Fruit fly (Drosophila melanogaster) whole organism, prepupa: Measurements from ENCODE around the gene CG4666.
A peak's percentile ranks its signal among the peaks of the same experiment; 100 is the strongest.

Experiments
- Blimp-1 ChIP-seq: fragments of 200-800 bp; sonication (Bioruptor generic); optimal IDR thresholded peaks from 3 replicates; lab custom pipeline; 2017; ENCODE audit warnings: missing biosample characterization, missing genetic modification characterization, mild to moderate bottlenecking, moderate library complexity, missing genetic modification reagents
- CG10631 ChIP-seq: fragments of 200-800 bp; sonication (Bioruptor generic); optimal IDR thresholded peaks from 2 replicates; lab custom pipeline; 2016; ENCODE audit warnings: missing biosample characterization, missing genetic modification characterization
- CG10669 ChIP-seq: fragments of 200-800 bp; sonication (Bioruptor generic); optimal IDR thresholded peaks from 3 replicates; lab custom pipeline; 2018; ENCODE audit warnings: missing biosample characterization, mild to moderate bottlenecking, missing genetic modification characterization, moderate library complexity
- CG11294 ChIP-seq: fragments of 200-800 bp; sonication (Bioruptor generic); IDR thresholded peaks from 2 replicates; pipeline ENCODE4 v1.3.6; 2022; ENCODE audit warnings: missing biosample characterization, missing genetic modification characterization
- CG11762 ChIP-seq: fragments of 200-800 bp; sonication (Bioruptor generic); optimal IDR thresholded peaks from 3 replicates; lab custom pipeline; 2016; ENCODE audit warnings: missing biosample characterization, missing genetic modification characterization; ENCODE audit not compliant: insufficient read depth
- CG11902 ChIP-seq: fragments of 200-800 bp; sonication (Bioruptor generic); optimal IDR thresholded peaks from 3 replicates; lab custom pipeline; 2016; ENCODE audit warnings: missing biosample characterization, missing genetic modification characterization
- CG15336 ChIP-seq: fragments of 200-800 bp; sonication (Bioruptor generic); IDR thresholded peaks from 2 replicates; pipeline ENCODE4 v1.3.6; 2022; ENCODE audit warnings: missing biosample characterization, missing genetic modification characterization
- CG1621 ChIP-seq: fragments of 200-800 bp; sonication (Bioruptor generic); optimal IDR thresholded peaks from 3 replicates; lab custom pipeline; 2018; ENCODE audit warnings: missing biosample characterization, mild to moderate bottlenecking, missing genetic modification characterization
- CG3032 ChIP-seq: fragments of 200-800 bp; optimal IDR thresholded peaks from 2 replicates; lab custom pipeline; 2019; ENCODE audit warnings: missing biosample characterization, mild to moderate bottlenecking, missing genetic modification characterization, moderate library complexity
- CG32006 ChIP-seq: fragments of 200-800 bp; sonication (Bioruptor generic); optimal IDR thresholded peaks from 3 replicates; lab custom pipeline; 2017; ENCODE audit warnings: missing biosample characterization, mild to moderate bottlenecking, missing genetic modification characterization
- CG34406 ChIP-seq: fragments of 200-800 bp; sonication (Bioruptor generic); optimal IDR thresholded peaks from 3 replicates; lab custom pipeline; 2016; ENCODE audit warnings: missing biosample characterization, missing genetic modification characterization
- CG3919 ChIP-seq: fragments of 200-800 bp; sonication (Bioruptor generic); optimal IDR thresholded peaks from 3 replicates; lab custom pipeline; 2016; ENCODE audit warnings: missing biosample characterization, missing genetic modification characterization
- CG4318 ChIP-seq: fragments of 200-800 bp; sonication (Bioruptor generic); optimal IDR thresholded peaks from 3 replicates; lab custom pipeline; 2017; ENCODE audit warnings: missing biosample characterization, mild to moderate bottlenecking, missing genetic modification characterization
- CG6163 ChIP-seq: fragments of 200-800 bp; sonication (Bioruptor generic); IDR thresholded peaks from 3 replicates; pipeline ENCODE4 v1.3.6; 2022; ENCODE audit warnings: missing biosample characterization, missing genetic modification characterization
- CG6276 ChIP-seq: fragments of 200-800 bp; sonication (Bioruptor generic); optimal IDR thresholded peaks from 2 replicates; lab custom pipeline; 2017; ENCODE audit warnings: missing biosample characterization, mild to moderate bottlenecking, missing genetic modification characterization
- CG6792 ChIP-seq: fragments of 200-800 bp; sonication (Bioruptor generic); optimal IDR thresholded peaks from 3 replicates; lab custom pipeline; 2016; ENCODE audit warnings: missing biosample characterization, missing genetic modification characterization
- CG7368 ChIP-seq: fragments of 200-800 bp; sonication (Bioruptor generic); optimal IDR thresholded peaks from 3 replicates; lab custom pipeline; 2016; ENCODE audit warnings: missing biosample characterization, missing genetic modification characterization
- CG8319 ChIP-seq: fragments of 200-800 bp; sonication (Bioruptor generic); optimal IDR thresholded peaks from 3 replicates; lab custom pipeline; 2016; ENCODE audit warnings: missing biosample characterization, missing genetic modification characterization
- CG8632 ChIP-seq: fragments of 200-800 bp; sonication (Bioruptor generic); optimal IDR thresholded peaks from 3 replicates; lab custom pipeline; 2016; ENCODE audit warnings: missing biosample characterization, missing genetic modification characterization
- CG9139 ChIP-seq: fragments of 200-800 bp; sonication (Bioruptor generic); optimal IDR thresholded peaks from 3 replicates; lab custom pipeline; 2017; ENCODE audit warnings: missing biosample characterization, mild to moderate bottlenecking, missing genetic modification characterization
- Eip75B ChIP-seq: fragments of 200-800 bp; sonication (Bioruptor generic); optimal IDR thresholded peaks from 3 replicates; lab custom pipeline; 2016; ENCODE audit warnings: missing biosample characterization, missing genetic modification characterization
- Eip78C ChIP-seq: fragments of 200-800 bp; sonication (Bioruptor generic); peaks from one replicate; lab custom pipeline; 2016; ENCODE audit warnings: missing biosample characterization, missing genetic modification characterization
- Eip93F ChIP-seq: fragments of 200-800 bp; sonication (Bioruptor generic); optimal IDR thresholded peaks from 2 replicates; lab custom pipeline; 2016; ENCODE audit warnings: missing biosample characterization, mild to moderate bottlenecking, missing genetic modification characterization
- Ets96B ChIP-seq: fragments of 200-800 bp; optimal IDR thresholded peaks from 2 replicates; lab custom pipeline; 2019; ENCODE audit warnings: missing biosample characterization, mild to moderate bottlenecking, missing genetic modification characterization, moderate library complexity
- Hr38 ChIP-seq: sonication (Bioruptor generic); optimal IDR thresholded peaks from 2 replicates; lab custom pipeline; 2016; ENCODE audit warnings: missing biosample characterization, missing genetic modification characterization
- Hr39 ChIP-seq: fragments of 200-800 bp; sonication (Bioruptor generic); optimal IDR thresholded peaks from 2 replicates; lab custom pipeline; 2016; ENCODE audit warnings: missing biosample characterization, missing genetic modification characterization
- Hr4 ChIP-seq: fragments of 200-800 bp; sonication (Bioruptor generic); optimal IDR thresholded peaks from 3 replicates; lab custom pipeline; 2016; ENCODE audit warnings: missing biosample characterization, missing genetic modification characterization
- Lpt ChIP-seq: fragments of 200-800 bp; sonication (Bioruptor generic); optimal IDR thresholded peaks from 3 replicates; lab custom pipeline; 2016; ENCODE audit warnings: missing biosample characterization, missing genetic modification characterization
- Met ChIP-seq: fragments of 200-800 bp; sonication (Bioruptor generic); optimal IDR thresholded peaks from 3 replicates; lab custom pipeline; 2016; ENCODE audit warnings: missing biosample characterization, missing genetic modification characterization
- Smox ChIP-seq: fragments of 200-800 bp; sonication (Bioruptor generic); optimal IDR thresholded peaks from 3 replicates; lab custom pipeline; 2016; ENCODE audit warnings: missing biosample characterization, missing genetic modification characterization
- Sox14 ChIP-seq: fragments of 200-800 bp; sonication (Bioruptor generic); optimal IDR thresholded peaks from 3 replicates; lab custom pipeline; 2016; ENCODE audit warnings: missing biosample characterization, missing genetic modification characterization
- Sox15 ChIP-seq: fragments of 200-800 bp; sonication (Bioruptor generic); optimal IDR thresholded peaks from 3 replicates; lab custom pipeline; 2016; ENCODE audit warnings: missing biosample characterization, missing genetic modification characterization
- achi ChIP-seq: fragments of 200-800 bp; sonication (Bioruptor generic); optimal IDR thresholded peaks from 3 replicates; lab custom pipeline; 2016; ENCODE audit warnings: missing biosample characterization, missing genetic modification characterization
- acj6 ChIP-seq: fragments of 200-800 bp; sonication (Bioruptor generic); optimal IDR thresholded peaks from 3 replicates; lab custom pipeline; 2016; ENCODE audit warnings: missing biosample characterization, missing genetic modification characterization
- cyc ChIP-seq: fragments of 200-800 bp; sonication (Bioruptor generic); optimal IDR thresholded peaks from 3 replicates; lab custom pipeline; 2016; ENCODE audit warnings: missing biosample characterization, missing genetic modification characterization
- dac ChIP-seq: fragments of 200-800 bp; sonication (Bioruptor generic); optimal IDR thresholded peaks from 2 replicates; lab custom pipeline; 2017; ENCODE audit warnings: missing biosample characterization, mild to moderate bottlenecking, missing genetic modification characterization
- dsx ChIP-seq: fragments of 200-800 bp; optimal IDR thresholded peaks from 3 replicates; lab custom pipeline; 2019; ENCODE audit warnings: missing biosample characterization, mild to moderate bottlenecking, missing genetic modification characterization, moderate library complexity; ENCODE audit not compliant: poor library complexity, severe bottlenecking
- fd85E ChIP-seq: fragments of 200-800 bp; sonication (Bioruptor generic); optimal IDR thresholded peaks from 3 replicates; lab custom pipeline; 2016; ENCODE audit warnings: missing biosample characterization, missing genetic modification characterization
- fkh ChIP-seq: fragments of 200-800 bp; sonication (Bioruptor generic); optimal IDR thresholded peaks from 3 replicates; lab custom pipeline; 2017; ENCODE audit warnings: missing biosample characterization, mild to moderate bottlenecking, missing genetic modification characterization, moderate library complexity
- lz ChIP-seq: fragments of 200-800 bp; sonication (Bioruptor generic); optimal IDR thresholded peaks from 3 replicates; lab custom pipeline; 2016; ENCODE audit warnings: missing biosample characterization, missing genetic modification characterization
- net ChIP-seq: fragments of 200-800 bp; sonication (Bioruptor generic); optimal IDR thresholded peaks from 3 replicates; lab custom pipeline; 2016; ENCODE audit warnings: missing biosample characterization, missing genetic modification characterization
- salr ChIP-seq, 2 experiments: fragments of 200-800 bp; sonication (Bioruptor generic); optimal IDR thresholded peaks; 3 replicates each; lab custom pipeline; 2016 to 2018; ENCODE audit warnings: missing biosample characterization in 2 of 2, missing genetic modification characterization in 2 of 2, mild to moderate bottlenecking in 1 of 2
- ss ChIP-seq, 2 experiments: fragments of 200-800 bp; sonication (Bioruptor generic); optimal IDR thresholded peaks; 2 replicates in 1 of 2; 3 replicates in 1 of 2; lab custom pipeline; 2017 to 2018; ENCODE audit warnings: mild to moderate bottlenecking in 2 of 2, missing biosample characterization in 2 of 2, missing genetic modification characterization in 2 of 2, moderate library complexity in 1 of 2
- svp ChIP-seq: fragments of 200-800 bp; sonication (Bioruptor generic); peaks from one replicate; lab custom pipeline; 2016; ENCODE audit warnings: missing biosample characterization, missing genetic modification characterization
- topi ChIP-seq: fragments of 200-800 bp; sonication (Bioruptor generic); optimal IDR thresholded peaks from 3 replicates; lab custom pipeline; 2016; ENCODE audit warnings: missing biosample characterization, missing genetic modification characterization
- vri ChIP-seq: fragments of 200-800 bp; sonication (Bioruptor generic); optimal IDR thresholded peaks from 3 replicates; lab custom pipeline; 2016; ENCODE audit warnings: missing biosample characterization, mild to moderate bottlenecking, missing genetic modification characterization

CG4666 gene

dm6 chrX:6077043-6077547, 491 bp downstream of the CG4666 start (continued):
- TF ChIP-seq Lpt (GFP tag; lab: Kevin White, UChicago): peak; percentile 89
- TF ChIP-seq vri (GFP tag; lab: Kevin White, UChicago): no peak
- TF ChIP-seq achi (GFP tag; lab: Kevin White, UChicago): peak; percentile 82
- peak; percentile 92 for TF ChIP-seq CG32006 (GFP tag; lab: Kevin White, UChicago)
- TF ChIP-seq cyc (GFP tag; lab: Kevin White, UChicago): no peak
- peak; percentile 34 for TF ChIP-seq topi (GFP tag; lab: Kevin White, UChicago)
- TF ChIP-seq Met (GFP tag; lab: Kevin White, UChicago): peak; percentile 11
- peak; percentile 79 for TF ChIP-seq CG4318 (GFP tag; lab: Kevin White, UChicago)

dm6 chrX:6075586-6075985, 2.0 kb downstream of the CG4666 start:
- TF ChIP-seq svp (GFP tag; lab: Kevin White, UChicago) (no peak), fkh (no peak), CG6792 (GFP tag; lab: Kevin White, UChicago) (no peak), Ets96B (no peak), Hr38 (GFP tag; lab: Kevin White, UChicago) (no peak), Eip93F (GFP tag; lab: Kevin White, UChicago) (no peak), CG6163 (no peak), vri (GFP tag; lab: Kevin White, UChicago) (no peak)

DNA sequence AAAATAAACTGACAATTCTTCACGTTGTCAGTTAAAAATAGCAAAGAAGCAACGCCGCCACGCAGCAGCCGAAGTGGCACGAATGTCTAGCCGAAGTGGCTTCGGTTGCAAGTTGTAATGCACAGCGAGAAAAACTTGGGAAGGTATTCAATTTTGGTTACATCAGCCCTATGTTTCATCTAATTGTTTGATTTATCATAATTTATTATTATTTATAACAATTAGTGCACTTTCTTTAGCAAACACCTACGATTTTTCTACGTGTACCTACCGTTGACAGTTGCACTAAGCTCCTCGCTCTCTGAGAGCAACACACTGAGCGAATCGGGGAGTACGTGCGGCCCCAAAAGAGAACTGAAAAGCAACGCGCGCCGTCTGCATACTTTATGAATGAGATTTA, 2.7 kb downstream of the CG4666 start, which contains the start of gene Tsp5D:
TSS of gene Tsp5D (minus strand) at position 13 of the 400 bp plus-strand sequence.
- TF ChIP-seq CG9139 (GFP tag; lab: Kevin White, UChicago) (peak; percentile 95), cyc (GFP tag; lab: Kevin White, UChicago) (peak; percentile 63), Hr39 (GFP tag; lab: Kevin White, UChicago) (no peak), Hr38 (GFP tag; lab: Kevin White, UChicago) (peak; percentile 14), CG10669 (GFP tag; lab: Kevin White, UChicago) (peak; percentile 97), CG11902 (peak; percentile 74), Smox (no peak), CG15336 (GFP tag; lab: Robert Waterston, UW) (peak; percentile 100), Ets96B (peak; percentile 97), CG6792 (GFP tag; lab: Kevin White, UChicago) (peak; percentile 80), fd85E (peak; percentile 80), CG6276 (GFP tag; lab: Kevin White, UChicago) (peak; percentile 99), CG7368 (GFP tag; lab: Kevin White, UChicago) (peak; percentile 95), CG34406 (GFP tag; lab: Kevin White, UChicago) (peak; percentile 83), Hr4 (GFP tag; lab: Kevin White, UChicago) (peak; percentile 93), CG11294 (GFP tag; lab: Robert Waterston, UW) (peak; percentile 98), Sox14 (GFP tag; lab: Kevin White, UChicago) (peak; percentile 69), svp (GFP tag; lab: Kevin White, UChicago) (no peak), Eip93F (GFP tag; lab: Kevin White, UChicago) (no peak), CG11762 (GFP tag; lab: Kevin White, UChicago) (peak; percentile 97), lz (peak; percentile 23), dac (GFP tag; lab: Kevin White, UChicago) (peak; percentile 96), CG8632 (GFP tag; lab: Kevin White, UChicago) (peak; percentile 89), ss (GFP tag; optimal IDR thresholded peaks at IDR 0.05; lab: Kevin White, UChicago) (peak; percentile 84 to 87), CG10631 (GFP tag; lab: Kevin White, UChicago) (peak; percentile 98), CG4318 (GFP tag; lab: Kevin White, UChicago) (peak; percentile 97), CG3919 (GFP tag; lab: Kevin White, UChicago) (peak; percentile 98), net (peak; percentile 96), vri (GFP tag; lab: Kevin White, UChicago) (no peak), Eip78C (peak; percentile 96), dsx (GFP tag; lab: Kevin White, UChicago) (peak; percentile 82), topi (GFP tag; lab: Kevin White, UChicago) (peak; percentile 68), Sox15 (GFP tag; lab: Kevin White, UChicago) (peak; percentile 59), Eip75B (peak; percentile 84), salr (GFP tag; optimal IDR thresholded peaks at IDR 0.05; lab: Kevin White, UChicago) (peak; percentile 85 to 91), CG8319 (GFP tag; lab: Kevin White, UChicago) (peak; percentile 85), acj6 (GFP tag; lab: Kevin White, UChicago) (peak; percentile 91), Blimp-1 (no peak), CG3032 (tag; lab: Kevin White, UChicago) (peak; percentile 96), CG1621 (tag; lab: Kevin White, UChicago) (peak; percentile 93)
